Worm (Caenorhabditis elegans): ENCODE measurements around the gene srbc-8.

ce11 chrV:7504271-7504670, 19.4 kb upstream of the srbc-8 start, which contains the start of gene srh-229:
- TF ChIP-seq unc-39 (tag; optimal IDR thresholded peaks at IDR 0.05) (no peak), egl-27 (tag; optimal IDR thresholded peaks at IDR 0.05) (no peak), aly-2 (tag; optimal IDR thresholded peaks at IDR 0.05) (no peak), sma-3 (GFP tag; optimal IDR thresholded peaks at IDR 0.05) (no peak), nhr-77 (tag; optimal IDR thresholded peaks at IDR 0.05) (no peak), elt-3 (tag; optimal IDR thresholded peaks at IDR 0.05) (no peak), ceh-82 (tag; optimal IDR thresholded peaks at IDR 0.05) (no peak), ama-1 (optimal IDR thresholded peaks at IDR 0.05) (no peak), nhr-12 (tag; optimal IDR thresholded peaks at IDR 0.05) (no peak)
